Fruit fly (Drosophila melanogaster) whole organism, pupa: ENCODE results near the gene spict.

ENCODE experiments used
- CG12605 ChIP-seq: fragments of 200-800 bp; sonication (Bioruptor generic); IDR thresholded peaks from 2 replicates; pipeline ENCODE4 v1.3.6; 2022; ENCODE audit warnings: missing biosample characterization, missing genetic modification characterization
- CG14655 ChIP-seq: fragments of 200-800 bp; sonication (Bioruptor generic); optimal IDR thresholded peaks from 3 replicates; lab custom pipeline; 2017; ENCODE audit warnings: mild to moderate bottlenecking, missing biosample characterization, missing genetic modification reagents, missing genetic modification characterization
- CG34367 ChIP-seq: fragments of 200-800 bp; sonication (Bioruptor generic); optimal IDR thresholded peaks from 2 replicates; lab custom pipeline; 2018; ENCODE audit warnings: missing biosample characterization, mild to moderate bottlenecking, missing genetic modification characterization
- CG9948 ChIP-seq: fragments of 200-800 bp; sonication (Bioruptor generic); optimal IDR thresholded peaks from 2 replicates; lab custom pipeline; 2018; ENCODE audit warnings: missing biosample characterization, mild to moderate bottlenecking, missing genetic modification characterization, moderate library complexity
- Ets98B ChIP-seq: fragments of 200-800 bp; sonication (Bioruptor generic); IDR thresholded peaks from 2 replicates; pipeline ENCODE4 v1.3.6; 2022; ENCODE audit warnings: missing biosample characterization, missing genetic modification characterization
- Snoo ChIP-seq: fragments of 200-800 bp; sonication (Bioruptor generic); optimal IDR thresholded peaks from 3 replicates; lab custom pipeline; 2017; ENCODE audit warnings: missing biosample characterization, mild to moderate bottlenecking, missing genetic modification characterization, inconsistent platforms

- TF ChIP-seq Snoo (tag; lab: Kevin White, UChicago) (no peak), Ets98B (GFP tag; lab: Robert Waterston, UW) (no peak), CG34367 (tag; lab: Kevin White, UChicago) (no peak), CG14655 (GFP tag; lab: Kevin White, UChicago) (no peak), CG12605 (GFP tag; lab: Robert Waterston, UW) (no peak), CG9948 (no peak)
These were observed 32.2 kb upstream of the spict start for dm6 chr2L:12672296-12672695.
